Fruit fly (Drosophila melanogaster) whole organism, embryonic: ENCODE measurements around the gene CG14535.

ENCODE experiments used
- CG11696 ChIP-seq: fragments of 200-800 bp; sonication (Bioruptor generic); IDR thresholded peaks from 2 replicates; pipeline ENCODE4 v1.3.6; 2022; ENCODE audit warnings: missing biosample characterization, missing genetic modification characterization
- CG12744 ChIP-seq: fragments of 200-800 bp; sonication (Bioruptor generic); optimal IDR thresholded peaks from 2 replicates; lab custom pipeline; 2016; ENCODE audit warnings: missing biosample characterization, missing genetic modification characterization
- CG17361 ChIP-seq: fragments of 200-800 bp; sonication (Bioruptor generic); IDR thresholded peaks from 3 replicates; pipeline ENCODE4 v1.3.6; 2022; ENCODE audit warnings: missing biosample characterization, missing genetic modification characterization
- CG4404 ChIP-seq: fragments of 200-800 bp; sonication (Bioruptor generic); IDR thresholded peaks from 2 replicates; pipeline ENCODE4 v1.3.6; 2022; ENCODE audit warnings: missing biosample characterization, missing genetic modification characterization
- CG9817 ChIP-seq: fragments of 200-800 bp; sonication (Bioruptor generic); optimal IDR thresholded peaks from 2 replicates; lab custom pipeline; 2018; ENCODE audit warnings: missing biosample characterization, mild to moderate bottlenecking, missing genetic modification characterization, moderate library complexity
- Dbx ChIP-seq: fragments of 200-800 bp; sonication (Bioruptor generic); IDR thresholded peaks from 3 replicates; pipeline ENCODE4 v1.3.6; 2022; ENCODE audit warnings: missing biosample characterization, missing genetic modification characterization
- Kr ChIP-seq: fragments of 200-800 bp; sonication (Bioruptor generic); optimal IDR thresholded peaks from 2 replicates; lab custom pipeline; 2017; ENCODE audit warnings: missing biosample characterization, mild to moderate bottlenecking, missing genetic modification characterization
- MTF-1 ChIP-seq: fragments of 200-800 bp; sonication (Bioruptor generic); optimal IDR thresholded peaks from 2 replicates; lab custom pipeline; 2018; ENCODE audit warnings: missing biosample characterization, mild to moderate bottlenecking, missing genetic modification characterization, borderline replicate concordance
- NK7.1 ChIP-seq: fragments of 200-800 bp; sonication (Bioruptor generic); optimal IDR thresholded peaks from 3 replicates; lab custom pipeline; 2016; ENCODE audit warnings: missing biosample characterization, missing genetic modification characterization
- Poxn ChIP-seq: fragments of 200-800 bp; sonication (Bioruptor generic); IDR thresholded peaks from 2 replicates; pipeline ENCODE4 v1.3.6; 2022; ENCODE audit warnings: missing biosample characterization, missing genetic modification characterization
- ash1 ChIP-seq: fragments of 200-800 bp; sonication (Bioruptor generic); optimal IDR thresholded peaks from 2 replicates; lab custom pipeline; 2018; ENCODE audit warnings: missing biosample characterization, mild to moderate bottlenecking, missing genetic modification characterization
- sisA ChIP-seq: fragments of 200-800 bp; sonication (Bioruptor generic); IDR thresholded peaks from 2 replicates; pipeline ENCODE4 v1.3.6; 2022; ENCODE audit warnings: missing biosample characterization, missing genetic modification characterization

- no peak for TF ChIP-seq MTF-1 (GFP tag; lab: Kevin White, UChicago)
- no peak for TF ChIP-seq NK7.1 (GFP tag; lab: Kevin White, UChicago)
- no peak for TF ChIP-seq CG17361 (GFP tag; lab: Robert Waterston, UW)
- no peak for TF ChIP-seq Kr (GFP tag; lab: Kevin White, UChicago)
- no peak for TF ChIP-seq ash1 (GFP tag; lab: Kevin White, UChicago)
- no peak for TF ChIP-seq CG11696
- no peak for TF ChIP-seq CG12744
- no peak for TF ChIP-seq CG4404 (GFP tag; lab: Robert Waterston, UW)
- TF ChIP-seq Dbx = no peak
- no peak for TF ChIP-seq Poxn
- no peak for TF ChIP-seq CG9817 (tag; lab: Kevin White, UChicago)
- TF ChIP-seq sisA (GFP tag; lab: Robert Waterston, UW) = no peak
Observed at dm6 chr2L:7850406-7850805, 4.9 kb downstream of the CG14535 start.
